Worm (Caenorhabditis elegans) whole organism, late embryonic: Measurements from ENCODE around the gene nlp-58.

Experiments
- K02D7.2 ChIP-seq: sonication (generic microtip); optimal IDR thresholded peaks from 2 replicates; lab custom pipeline; 2017; ENCODE audit warnings: mild to moderate bottlenecking, missing genetic modification characterization, missing compliant biosample characterization
- K09A11.1 ChIP-seq: sonication (generic microtip); optimal IDR thresholded peaks from 2 replicates; lab custom pipeline; 2017; ENCODE audit warnings: antibody characterized with exemption, mild to moderate bottlenecking, missing genetic modification characterization, missing compliant biosample characterization; ENCODE audit not compliant: insufficient read depth
- T23F11.4 ChIP-seq: fragments of 200-800 bp; sonication (Bioruptor generic); optimal IDR thresholded peaks from 2 replicates; lab custom pipeline; 2018; ENCODE audit warnings: mild to moderate bottlenecking, missing genetic modification characterization, missing compliant biosample characterization
- ahr-1 ChIP-seq: sonication (generic microtip); optimal IDR thresholded peaks from 2 replicates; lab custom pipeline; 2016; ENCODE audit warnings: missing genetic modification characterization, missing compliant biosample characterization
- ama-1 ChIP-seq: fragments of 150-350 bp; optimal IDR thresholded peaks from 2 replicates; lab custom pipeline; 2014
- ceh-18 ChIP-seq: sonication (generic microtip); optimal IDR thresholded peaks from 2 replicates; lab custom pipeline; 2016; ENCODE audit warnings: missing genetic modification characterization, missing compliant biosample characterization
- ceh-19 ChIP-seq: fragments of 200-800 bp; sonication (Bioruptor generic); optimal IDR thresholded peaks from 2 replicates; lab custom pipeline; 2018; ENCODE audit warnings: mild to moderate bottlenecking, missing genetic modification characterization, missing compliant biosample characterization
- ceh-2 ChIP-seq: sonication (generic microtip); optimal IDR thresholded peaks from 2 replicates; lab custom pipeline; 2016; ENCODE audit warnings: missing genotype, missing genetic modification characterization, missing compliant biosample characterization
- ceh-24 ChIP-seq: sonication (generic microtip); optimal IDR thresholded peaks from 2 replicates; lab custom pipeline; 2016; ENCODE audit warnings: mild to moderate bottlenecking, missing genetic modification characterization, missing compliant biosample characterization
- ceh-30 ChIP-seq: fragments of 150-350 bp; optimal IDR thresholded peaks from 2 replicates; lab custom pipeline; 2014; ENCODE audit warnings: missing biosample characterization, missing genetic modification characterization
- ceh-31 ChIP-seq: sonication (generic microtip); optimal IDR thresholded peaks from 2 replicates; lab custom pipeline; 2016; ENCODE audit warnings: missing genetic modification characterization, missing compliant biosample characterization
- ceh-45 ChIP-seq: fragments of 200-800 bp; sonication (Bioruptor generic); IDR thresholded peaks from 2 replicates; pipeline ENCODE4 v1.3.6; 2022; ENCODE audit warnings: missing genetic modification reagents, missing genetic modification characterization, missing compliant biosample characterization
- ceh-6 ChIP-seq: fragments of 200-800 bp; sonication (Bioruptor generic); optimal IDR thresholded peaks from 2 replicates; lab custom pipeline; 2018; ENCODE audit warnings: mild to moderate bottlenecking, missing genetic modification characterization, missing compliant biosample characterization
- ceh-9 ChIP-seq: sonication (generic microtip); optimal IDR thresholded peaks from 2 replicates; lab custom pipeline; 2016; ENCODE audit warnings: mild to moderate bottlenecking, missing genetic modification characterization, inconsistent platforms, missing compliant biosample characterization
- che-1 ChIP-seq: sonication (generic microtip); optimal IDR thresholded peaks from 2 replicates; lab custom pipeline; 2016; ENCODE audit warnings: mild to moderate bottlenecking, missing genetic modification characterization, missing compliant biosample characterization
- dmd-4 ChIP-seq: sonication (generic microtip); optimal IDR thresholded peaks from 2 replicates; lab custom pipeline; 2016; ENCODE audit warnings: borderline replicate concordance, missing genetic modification characterization, missing compliant biosample characterization
- elt-2 ChIP-seq: sonication (generic microtip); optimal IDR thresholded peaks from 2 replicates; lab custom pipeline; 2016; ENCODE audit warnings: missing genetic modification reagents, missing genetic modification characterization, missing compliant biosample characterization
- elt-4 ChIP-seq: sonication (generic microtip); optimal IDR thresholded peaks from 2 replicates; lab custom pipeline; 2016; ENCODE audit warnings: missing genetic modification characterization, missing compliant biosample characterization
- ets-4 ChIP-seq: sonication (generic microtip); optimal IDR thresholded peaks from 2 replicates; lab custom pipeline; 2016; ENCODE audit warnings: missing genetic modification characterization, missing compliant biosample characterization
- fkh-10 ChIP-seq: fragments of 150-350 bp; optimal IDR thresholded peaks from 2 replicates; lab custom pipeline; 2014; ENCODE audit warnings: missing biosample characterization, missing genetic modification reagents, missing genetic modification characterization
- fkh-6 ChIP-seq: sonication (generic microtip); optimal IDR thresholded peaks from 2 replicates; lab custom pipeline; 2016; ENCODE audit warnings: missing genetic modification characterization, missing compliant biosample characterization
- gmeb-2 ChIP-seq: sonication (generic microtip); optimal IDR thresholded peaks from 2 replicates; lab custom pipeline; 2016; ENCODE audit warnings: missing genetic modification characterization, inconsistent platforms, missing compliant biosample characterization
- hlh-15 ChIP-seq: sonication (generic microtip); optimal IDR thresholded peaks from 2 replicates; lab custom pipeline; 2016; ENCODE audit warnings: missing genetic modification characterization, missing compliant biosample characterization
- hlh-30 ChIP-seq: sonication (generic microtip); optimal IDR thresholded peaks from 2 replicates; lab custom pipeline; 2017; ENCODE audit warnings: antibody characterized with exemption, missing genetic modification characterization, missing compliant biosample characterization; ENCODE audit not compliant: insufficient read depth
- hlh-6 ChIP-seq: sonication (generic microtip); optimal IDR thresholded peaks from 2 replicates; lab custom pipeline; 2016; ENCODE audit warnings: missing genotype, missing genetic modification characterization, missing compliant biosample characterization
- hlh-8 ChIP-seq: sonication (generic microtip); optimal IDR thresholded peaks from 2 replicates; lab custom pipeline; 2016; ENCODE audit warnings: missing genotype, missing genetic modification characterization, missing compliant biosample characterization
- madf-2 ChIP-seq: sonication (generic microtip); optimal IDR thresholded peaks from 2 replicates; lab custom pipeline; 2017; ENCODE audit warnings: missing genetic modification characterization, missing compliant biosample characterization
- npax-4 ChIP-seq: sonication (generic microtip); optimal IDR thresholded peaks from 2 replicates; lab custom pipeline; 2016; ENCODE audit warnings: missing genetic modification characterization, missing compliant biosample characterization
- odd-2 ChIP-seq: sonication (generic microtip); optimal IDR thresholded peaks from 2 replicates; lab custom pipeline; 2017; ENCODE audit warnings: antibody characterized with exemption, mild to moderate bottlenecking, missing genetic modification characterization, missing compliant biosample characterization
- pat-9 ChIP-seq: fragments of 200-800 bp; sonication (Bioruptor generic); optimal IDR thresholded peaks from 2 replicates; lab custom pipeline; 2018; ENCODE audit warnings: mild to moderate bottlenecking, missing genetic modification characterization, moderate library complexity, missing compliant biosample characterization
- pax-1 ChIP-seq: fragments of 150-350 bp; optimal IDR thresholded peaks from 2 replicates; lab custom pipeline; 2014; ENCODE audit warnings: missing biosample characterization, missing genetic modification characterization
- pha-2 ChIP-seq: sonication (generic microtip); optimal IDR thresholded peaks from 2 replicates; lab custom pipeline; 2017; ENCODE audit warnings: mild to moderate bottlenecking, missing genetic modification characterization, missing compliant biosample characterization
- rnt-1 ChIP-seq: sonication (generic microtip); optimal IDR thresholded peaks from 2 replicates; lab custom pipeline; 2016; ENCODE audit warnings: missing genetic modification characterization, missing compliant biosample characterization
- sdc-2 ChIP-seq: sonication (generic microtip); optimal IDR thresholded peaks from 2 replicates; lab custom pipeline; 2016; ENCODE audit warnings: missing genotype, missing genetic modification characterization, missing compliant biosample characterization
- syd-9 ChIP-seq: sonication (generic microtip); optimal IDR thresholded peaks from 2 replicates; lab custom pipeline; 2016; ENCODE audit warnings: mild to moderate bottlenecking, missing genetic modification characterization, moderate library complexity, missing compliant biosample characterization
- tbx-2 ChIP-seq: sonication (generic microtip); optimal IDR thresholded peaks from 2 replicates; lab custom pipeline; 2016; ENCODE audit warnings: missing genetic modification characterization, missing compliant biosample characterization
- tbx-7 ChIP-seq: sonication (generic microtip); optimal IDR thresholded peaks from 2 replicates; lab custom pipeline; 2016; ENCODE audit warnings: missing genotype, missing genetic modification characterization, missing compliant biosample characterization
- unc-42 ChIP-seq: sonication (generic microtip); optimal IDR thresholded peaks from 2 replicates; lab custom pipeline; 2016; ENCODE audit warnings: missing genotype, missing genetic modification characterization, missing compliant biosample characterization
- ztf-16 ChIP-seq: sonication (generic microtip); optimal IDR thresholded peaks from 2 replicates; lab custom pipeline; 2017; ENCODE audit warnings: missing genetic modification characterization, missing compliant biosample characterization

The nlp-58 gene

ce11 chrV:9927381-9927780 is 21.4 kb downstream of the nlp-58 start:
- no peak for TF ChIP-seq tbx-2 (tag; lab: Kevin White, UChicago)
- TF ChIP-seq fkh-10 (GFP tag; lab: Kevin White, UChicago), result no peak
- TF ChIP-seq hlh-15 (tag; lab: Kevin White, UChicago), result no peak
- TF ChIP-seq elt-4, result no peak
- TF ChIP-seq npax-4, result no peak
- no peak for TF ChIP-seq ceh-19
- no peak for TF ChIP-seq fkh-6 (tag; lab: Kevin White, UChicago)

- TF ChIP-seq pat-9 (tag; lab: Kevin White, UChicago) (no peak), ceh-9 (tag; lab: Kevin White, UChicago) (no peak), che-1 (tag; lab: Kevin White, UChicago) (no peak), K02D7.2 (tag; lab: Kevin White, UChicago) (no peak), pax-1 (tag; lab: Kevin White, UChicago) (no peak), hlh-8 (tag; lab: Kevin White, UChicago) (no peak), rnt-1 (tag; lab: Kevin White, UChicago) (no peak), ceh-18 (tag; lab: Kevin White, UChicago) (no peak), ceh-6 (no peak)
- TF ChIP-seq, all 69 proteins: peak for 0
Observed at ce11 chrV:9926240-9926639, 22.5 kb downstream of the nlp-58 start, which contains the start of gene C50H2.13. Gene C50H2.13 (plus strand): TSS chrV:9926540.

DNA sequence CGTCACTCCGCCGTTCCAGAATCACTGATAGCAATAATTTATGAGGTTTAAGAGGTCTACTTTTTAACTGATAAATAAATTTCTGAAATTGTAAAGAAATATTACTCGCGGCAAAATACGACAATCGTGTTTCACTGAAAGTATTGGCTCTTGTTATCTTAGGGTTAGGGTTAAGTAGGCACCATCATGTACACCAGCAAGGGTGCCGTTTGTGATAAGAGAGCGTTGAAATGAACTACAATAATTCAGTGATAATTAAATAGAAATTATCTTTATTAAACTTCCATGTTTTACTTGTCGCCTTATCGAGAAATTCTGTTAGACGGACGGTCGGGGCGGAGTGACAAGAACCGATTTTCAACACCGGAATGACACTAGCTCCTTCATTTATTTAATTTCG is 23.1 kb downstream of the nlp-58 start:
- TF ChIP-seq elt-2 (peak; percentile 87), unc-42 (tag; lab: Kevin White, UChicago) (no peak)

- TF ChIP-seq ets-4 (tag; lab: Kevin White, UChicago) (no peak), elt-2 (peak; percentile 18)
Observed at ce11 chrV:9924389-9924788, 24.4 kb downstream of the nlp-58 start.

ce11 chrV:9922481-9922880 is 26.3 kb downstream of the nlp-58 start, which contains the start of gene C50H2.7:
Gene C50H2.7 (plus strand): TSS chrV:9922781.
- TF ChIP-seq gmeb-2 (tag; lab: Kevin White, UChicago) (no peak), ceh-6 (no peak), sdc-2 (tag; lab: Kevin White, UChicago) (no peak), elt-4 (no peak), tbx-7 (tag; lab: Kevin White, UChicago) (no peak), ceh-31 (tag; lab: Kevin White, UChicago) (no peak), ceh-2 (tag; lab: Kevin White, UChicago) (no peak), ceh-45 (GFP tag; lab: Robert Waterston, UW) (no peak), ama-1 (lab: Kevin White, UChicago) (no peak)
- TF ChIP-seq, all 69 proteins: peak for 0

- TF ChIP-seq pat-9 (tag; lab: Kevin White, UChicago), result no peak
- TF ChIP-seq hlh-6 (tag; lab: Kevin White, UChicago), result no peak
Observed at ce11 chrV:9921288-9921687, 27.5 kb downstream of the nlp-58 start, which contains the start of gene ceh-75. Gene ceh-75 (plus strand): TSS chrV:9921337.

- no peak for TF ChIP-seq ets-4 (tag; lab: Kevin White, UChicago)
- no peak for TF ChIP-seq odd-2 (tag; lab: Kevin White, UChicago)
- TF ChIP-seq ceh-6, result no peak
- TF ChIP-seq ahr-1 (tag; lab: Kevin White, UChicago), result no peak
- TF ChIP-seq ceh-45 (GFP tag; lab: Robert Waterston, UW), result no peak
- no peak for TF ChIP-seq ceh-24 (tag; lab: Kevin White, UChicago)
- no peak for TF ChIP-seq gmeb-2 (tag; lab: Kevin White, UChicago)
- TF ChIP-seq syd-9 (tag; lab: Kevin White, UChicago), result no peak
- no peak for TF ChIP-seq dmd-4
- TF ChIP-seq ceh-18 (tag; lab: Kevin White, UChicago), result no peak
- TF ChIP-seq rnt-1 (tag; lab: Kevin White, UChicago), result no peak
- TF ChIP-seq ceh-30, result no peak
- TF ChIP-seq pax-1 (tag; lab: Kevin White, UChicago), result no peak
- TF ChIP-seq K09A11.1 (tag; lab: Kevin White, UChicago), result no peak
- no peak for TF ChIP-seq pha-2 (tag; lab: Kevin White, UChicago)
- TF ChIP-seq madf-2 (tag; lab: Kevin White, UChicago), result no peak
- TF ChIP-seq T23F11.4 (GFP tag; lab: Kevin White, UChicago), result no peak
- TF ChIP-seq ztf-16, result no peak
- no peak for TF ChIP-seq hlh-30 (tag; lab: Kevin White, UChicago)
Observed at ce11 chrV:9918410-9918809, 30.3 kb downstream of the nlp-58 start, which contains the start of gene C50H2.5. Gene C50H2.5 (plus strand): TSS chrV:9918710.
